Worm (Caenorhabditis elegans) whole organism, L1 larva: ENCODE measurements around the gene R13A1.1.

Source experiments
- C16A3.4 ChIP-seq: fragments of 150-350 bp; optimal IDR thresholded peaks from 2 replicates; lab custom pipeline; 2014; ENCODE audit warnings: missing biosample characterization, missing genetic modification characterization
- C34B4.2 ChIP-seq: sonication (generic microtip); optimal IDR thresholded peaks from 2 replicates; lab custom pipeline; 2017; ENCODE audit warnings: mild to moderate bottlenecking, missing genetic modification characterization, missing compliant biosample characterization
- F16B12.6 ChIP-seq: fragments of 150-350 bp; optimal IDR thresholded peaks from 2 replicates; lab custom pipeline; 2014; ENCODE audit warnings: missing biosample characterization, missing genetic modification characterization
- Y116A8C.19 ChIP-seq: sonication (generic microtip); optimal IDR thresholded peaks from 2 replicates; lab custom pipeline; 2016; ENCODE audit warnings: missing compliant biosample characterization, missing genetic modification characterization, borderline replicate concordance
- aha-1 ChIP-seq: fragments of 150-350 bp; optimal IDR thresholded peaks from 2 replicates; lab custom pipeline; 2014; ENCODE audit warnings: missing biosample characterization, missing genetic modification characterization
- alr-1 ChIP-seq: fragments of 200-800 bp; sonication (Bioruptor generic); optimal IDR thresholded peaks from 2 replicates; lab custom pipeline; 2018; ENCODE audit warnings: borderline replicate concordance, mild to moderate bottlenecking, missing genetic modification characterization, missing compliant biosample characterization
- aly-2 ChIP-seq: fragments of 150-350 bp; optimal IDR thresholded peaks from 2 replicates; lab custom pipeline; 2014; ENCODE audit warnings: missing biosample characterization, missing genetic modification characterization
- ama-1 ChIP-seq: fragments of 150-350 bp; optimal IDR thresholded peaks from 2 replicates; lab custom pipeline; 2014
- blmp-1 ChIP-seq: fragments of 150-350 bp; optimal IDR thresholded peaks from 2 replicates; lab custom pipeline; 2014; ENCODE audit warnings: missing biosample characterization, missing genetic modification characterization
- ceh-63 ChIP-seq: fragments of 200-800 bp; sonication (Bioruptor generic); optimal IDR thresholded peaks from 2 replicates; lab custom pipeline; 2018; ENCODE audit warnings: mild to moderate bottlenecking, missing genetic modification characterization, missing compliant biosample characterization
- ceh-88 ChIP-seq: fragments of 200-800 bp; sonication (Bioruptor generic); IDR thresholded peaks from 2 replicates; pipeline ENCODE4 v1.3.6; 2022; ENCODE audit warnings: missing genetic modification characterization, missing compliant biosample characterization
- dsc-1 ChIP-seq: sonication (generic microtip); optimal IDR thresholded peaks from 2 replicates; lab custom pipeline; 2016; ENCODE audit warnings: mild to moderate bottlenecking, missing genetic modification characterization, missing compliant biosample characterization
- efl-1 ChIP-seq, 4 experiments: fragments of 150-350 bp; optimal IDR thresholded peaks in 3 of 4; peaks in 1 of 4; 1 replicate in 1 of 4; 2 replicates in 3 of 4; lab custom pipeline; 2014; ENCODE audit warnings: missing biosample characterization in 2 of 4, missing genetic modification characterization in 2 of 4, missing genetic modification reagents in 2 of 4
- efl-3 ChIP-seq: fragments of 200-800 bp; sonication (Bioruptor generic); optimal IDR thresholded peaks from 2 replicates; lab custom pipeline; 2018; ENCODE audit warnings: mild to moderate bottlenecking, missing genetic modification characterization, missing compliant biosample characterization
- egl-13 ChIP-seq: sonication (generic microtip); optimal IDR thresholded peaks from 2 replicates; lab custom pipeline; 2016; ENCODE audit warnings: missing genotype, missing genetic modification reagents, missing genetic modification characterization, missing compliant biosample characterization
- egl-27 ChIP-seq, 2 experiments: fragments of 150-350 bp in 1 of 2; sonication (generic microtip); optimal IDR thresholded peaks; 3 replicates each; lab custom pipeline; 2017 to 2018; ENCODE audit warnings: missing biosample characterization in 2 of 2, missing genetic modification characterization in 2 of 2, missing genetic modification reagents in 2 of 2
- elt-2 ChIP-seq: sonication (generic microtip); optimal IDR thresholded peaks from 2 replicates; lab custom pipeline; 2016; ENCODE audit warnings: missing genetic modification characterization, mild to moderate bottlenecking, inconsistent platforms, missing compliant biosample characterization, missing genetic modification reagents
- elt-3 ChIP-seq, 6 experiments: fragments of 150-350 bp in 1 of 6; sonication (generic microtip); optimal IDR thresholded peaks; 2 replicates each; lab custom pipeline; 2017 to 2018; ENCODE audit warnings: missing biosample characterization in 6 of 6, missing genetic modification characterization in 6 of 6, inconsistent platforms in 1 of 6
- fkh-10 ChIP-seq: sonication (generic microtip); optimal IDR thresholded peaks from 2 replicates; lab custom pipeline; 2017; ENCODE audit warnings: missing biosample characterization, missing genetic modification reagents, missing genetic modification characterization
- fkh-8 ChIP-seq: sonication (generic microtip); optimal IDR thresholded peaks from 2 replicates; lab custom pipeline; 2016; ENCODE audit warnings: mild to moderate bottlenecking, missing genetic modification characterization, missing compliant biosample characterization
- grh-1 ChIP-seq: fragments of 200-800 bp; sonication (Bioruptor generic); IDR thresholded peaks from 2 replicates; pipeline ENCODE4 v1.3.6; 2022; ENCODE audit warnings: missing genetic modification reagents, missing genetic modification characterization, missing compliant biosample characterization
- hlh-17 ChIP-seq: fragments of 200-800 bp; sonication (Bioruptor generic); optimal IDR thresholded peaks from 2 replicates; lab custom pipeline; 2018; ENCODE audit warnings: missing genetic modification characterization, mild to moderate bottlenecking, missing compliant biosample characterization, moderate library complexity, borderline replicate concordance
- hpl-2 ChIP-seq: fragments of 150-350 bp; optimal IDR thresholded peaks from 2 replicates; lab custom pipeline; 2014; ENCODE audit warnings: missing biosample characterization, missing genetic modification reagents, missing genetic modification characterization
- lin-15B ChIP-seq: fragments of 150-350 bp; sonication (generic microtip); optimal IDR thresholded peaks from 3 replicates; lab custom pipeline; 2014; ENCODE audit warnings: missing biosample characterization, missing genetic modification characterization
- lin-35 ChIP-seq, 2 experiments: fragments of 150-350 bp; optimal IDR thresholded peaks; 2 replicates each; lab custom pipeline; 2014; ENCODE audit warnings: missing biosample characterization in 2 of 2, missing genetic modification characterization in 2 of 2, missing genetic modification reagents in 2 of 2
- lir-3 ChIP-seq: sonication (generic microtip); optimal IDR thresholded peaks from 2 replicates; lab custom pipeline; 2016; ENCODE audit warnings: mild to moderate bottlenecking, missing genetic modification characterization, moderate library complexity, missing compliant biosample characterization; ENCODE audit not compliant: poor library complexity
- lsy-2 ChIP-seq, 2 experiments: fragments of 150-350 bp; optimal IDR thresholded peaks; 2 replicates each; lab custom pipeline; 2014; ENCODE audit warnings: missing biosample characterization in 2 of 2, missing genetic modification characterization in 2 of 2
- mdl-1 ChIP-seq, 2 experiments: fragments of 150-350 bp; optimal IDR thresholded peaks; 2 replicates each; lab custom pipeline; 2014 to 2017; ENCODE audit warnings: missing biosample characterization in 2 of 2, missing genetic modification characterization in 2 of 2, inconsistent platforms in 1 of 2
- mep-1 ChIP-seq: fragments of 150-350 bp; optimal IDR thresholded peaks from 2 replicates; lab custom pipeline; 2014; ENCODE audit warnings: missing biosample characterization, missing genetic modification characterization
- nhr-20 ChIP-seq: sonication (generic microtip); optimal IDR thresholded peaks from 2 replicates; lab custom pipeline; 2016; ENCODE audit warnings: mild to moderate bottlenecking, missing genetic modification characterization, missing compliant biosample characterization
- nhr-237 ChIP-seq: fragments of 150-350 bp; optimal IDR thresholded peaks from 2 replicates; lab custom pipeline; 2014; ENCODE audit warnings: missing biosample characterization, missing genetic modification characterization
- nhr-47 ChIP-seq: sonication (generic microtip); optimal IDR thresholded peaks from 2 replicates; lab custom pipeline; 2016; ENCODE audit warnings: mild to moderate bottlenecking, missing genetic modification characterization, moderate library complexity, missing compliant biosample characterization
- nhr-71 ChIP-seq: sonication (generic microtip); optimal IDR thresholded peaks from 2 replicates; lab custom pipeline; 2016; ENCODE audit warnings: mild to moderate bottlenecking, missing genetic modification characterization, moderate library complexity, missing compliant biosample characterization
- nhr-77 ChIP-seq: fragments of 150-350 bp; optimal IDR thresholded peaks from 2 replicates; lab custom pipeline; 2014; ENCODE audit warnings: missing biosample characterization, missing genetic modification characterization
- nhr-84 ChIP-seq: sonication (generic microtip); optimal IDR thresholded peaks from 2 replicates; lab custom pipeline; 2017; ENCODE audit warnings: missing biosample characterization, missing genetic modification characterization
- snpc-4 ChIP-seq: fragments of 150-350 bp; optimal IDR thresholded peaks from 2 replicates; lab custom pipeline; 2014; ENCODE audit warnings: missing biosample characterization, missing genetic modification characterization
- snu-23 ChIP-seq: sonication (generic microtip); optimal IDR thresholded peaks from 2 replicates; lab custom pipeline; 2016; ENCODE audit warnings: missing genetic modification characterization, missing compliant biosample characterization
- sox-4 ChIP-seq: sonication (generic microtip); optimal IDR thresholded peaks from 2 replicates; lab custom pipeline; 2016; ENCODE audit warnings: missing genetic modification characterization, missing compliant biosample characterization
- unc-130 ChIP-seq: fragments of 150-350 bp; optimal IDR thresholded peaks from 2 replicates; lab custom pipeline; 2017; ENCODE audit warnings: missing biosample characterization, missing genetic modification characterization, inconsistent platforms
- unc-62 ChIP-seq: fragments of 150-350 bp; optimal IDR thresholded peaks from 2 replicates; lab custom pipeline; 2014; ENCODE audit warnings: missing biosample characterization, missing genetic modification reagents, missing genetic modification characterization
- unc-98 ChIP-seq: fragments of 200-800 bp; sonication (Bioruptor generic); IDR thresholded peaks from 2 replicates; pipeline ENCODE4 v1.3.6; 2022; ENCODE audit warnings: missing genetic modification characterization, missing compliant biosample characterization
- vab-15 ChIP-seq: sonication (generic microtip); optimal IDR thresholded peaks from 2 replicates; lab custom pipeline; 2017; ENCODE audit warnings: missing genotype, mild to moderate bottlenecking, missing genetic modification characterization, missing compliant biosample characterization
- xbp-1 ChIP-seq: sonication (generic microtip); optimal IDR thresholded peaks from 2 replicates; lab custom pipeline; 2016; ENCODE audit warnings: missing genetic modification characterization, missing compliant biosample characterization
- zag-1 ChIP-seq: fragments of 150-350 bp; optimal IDR thresholded peaks from 2 replicates; lab custom pipeline; 2014; ENCODE audit warnings: missing biosample characterization, missing genetic modification characterization
- zip-4 ChIP-seq: fragments of 200-800 bp; sonication (Bioruptor generic); optimal IDR thresholded peaks from 2 replicates; lab custom pipeline; 2018; ENCODE audit warnings: mild to moderate bottlenecking, missing genetic modification characterization, moderate library complexity, missing compliant biosample characterization
- ztf-4 ChIP-seq: fragments of 150-350 bp; optimal IDR thresholded peaks from 2 replicates; lab custom pipeline; 2014; ENCODE audit warnings: missing biosample characterization, missing genetic modification characterization

Gene R13A1.1

DNA sequence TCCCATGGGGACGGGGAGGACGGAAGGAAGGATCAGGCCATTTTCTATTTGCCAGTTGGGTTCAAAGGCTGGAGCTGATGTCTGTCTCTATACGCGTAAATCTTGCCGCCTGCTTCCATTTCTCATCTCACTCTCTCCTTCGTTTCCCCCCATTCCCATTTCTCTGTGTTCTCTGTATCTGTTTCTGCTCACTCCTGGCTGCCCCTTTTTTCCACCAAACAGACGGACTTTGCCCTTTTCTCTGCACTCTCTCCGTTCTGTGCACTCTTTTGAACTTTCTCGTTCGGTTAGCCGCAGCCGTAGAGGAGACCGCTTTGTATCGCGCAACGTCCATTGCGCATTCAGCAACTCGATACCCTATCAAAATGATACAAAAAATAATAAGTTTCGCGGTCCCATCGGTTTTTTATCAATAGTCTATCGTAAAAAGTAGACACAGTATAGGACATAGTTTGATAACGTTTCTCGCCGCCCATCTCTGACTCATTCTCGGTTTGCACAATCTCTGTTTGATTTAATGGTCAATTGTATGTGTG is 15.6 kb downstream of the R13A1.1 start (continued):
- TF ChIP-seq lsy-2 (tag; optimal IDR thresholded peaks at IDR 0.05; lab: Kevin White, UChicago) = peak; percentile 47 to 65
- no peak for TF ChIP-seq vab-15
- peak in 1 of 2 experiments; percentile 47 for TF ChIP-seq mdl-1 (tag; optimal IDR thresholded peaks at IDR 0.05; lab: Kevin White, UChicago)
- TF ChIP-seq egl-13 (tag; lab: Kevin White, UChicago) = peak; percentile 48
- no peak for TF ChIP-seq efl-3 (GFP tag; lab: Kevin White, UChicago)
- no peak for TF ChIP-seq hlh-17
- no peak for TF ChIP-seq ama-1
- TF ChIP-seq unc-62 (GFP tag; lab: Kevin White, UChicago) = no peak
- no peak for TF ChIP-seq C34B4.2 (tag; lab: Kevin White, UChicago)
- TF ChIP-seq hpl-2 (GFP tag; lab: Kevin White, UChicago) = no peak
- peak; percentile 0 for TF ChIP-seq aly-2 (tag; lab: Kevin White, UChicago)
- peak; percentile 39 to 53 for TF ChIP-seq efl-1 (optimal IDR thresholded peaks at IDR 0.05; lab: Kevin White, UChicago)
- TF ChIP-seq efl-1 (GFP tag; optimal IDR thresholded peaks at IDR 0.05 in 1 of 2; lab: Kevin White, UChicago) = peak; percentile 2 to 83
- no peak for TF ChIP-seq F16B12.6 (tag; lab: Kevin White, UChicago)
- no peak for TF ChIP-seq lir-3 (tag; lab: Kevin White, UChicago)
- peak; percentile 81 for TF ChIP-seq nhr-71 (tag; lab: Kevin White, UChicago)
- peak; percentile 55 for TF ChIP-seq nhr-77
- TF ChIP-seq nhr-84 (tag; lab: Kevin White, UChicago) = no peak
- peak; percentile 17 for TF ChIP-seq xbp-1 (tag; lab: Kevin White, UChicago)
- TF ChIP-seq elt-3 (tag; optimal IDR thresholded peaks at IDR 0.05; lab: Kevin White, UChicago) = peak in 2 of 6 experiments; percentile 67 to 79
- TF ChIP-seq nhr-20 = peak; percentile 71
- no peak for TF ChIP-seq zip-4 (GFP tag; lab: Kevin White, UChicago)
- TF ChIP-seq Y116A8C.19 (tag; lab: Kevin White, UChicago) = no peak
- TF ChIP-seq alr-1 (tag; lab: Kevin White, UChicago) = no peak
- TF ChIP-seq mep-1 (tag; lab: Kevin White, UChicago) = peak; percentile 55
- peak in 1 of 2 experiments; percentile 15 for TF ChIP-seq egl-27 (tag; optimal IDR thresholded peaks at IDR 0.05; lab: Kevin White, UChicago)
- no peak for TF ChIP-seq ceh-88
- TF ChIP-seq fkh-10 (GFP tag; lab: Kevin White, UChicago) = no peak
- TF ChIP-seq snpc-4 = no peak
- TF ChIP-seq sox-4 = no peak
- peak; percentile 70 for TF ChIP-seq snu-23 (GFP tag; lab: Kevin White, UChicago)
- no peak for TF ChIP-seq lin-15B (tag; lab: Kevin White, UChicago)

- no peak for TF ChIP-seq fkh-8
- peak; percentile 66 for TF ChIP-seq blmp-1 (tag; lab: Kevin White, UChicago)
- peak in 1 of 2 experiments; percentile 23 for TF ChIP-seq lsy-2 (tag; optimal IDR thresholded peaks at IDR 0.05; lab: Kevin White, UChicago)
These were observed 16.5 kb downstream of the R13A1.1 start for ce11 chrIV:7236248-7236772.

- TF ChIP-seq elt-2 (peak; percentile 4), nhr-47 (no peak)
These were observed 17.9 kb downstream of the R13A1.1 start, which contains the start of gene elo-3 for ce11 chrIV:7237668-7238214. Gene elo-3, plus strand, starts transcription at chrIV:7237718.

- no peak for TF ChIP-seq lin-35 (GFP tag; optimal IDR thresholded peaks at IDR 0.05; lab: Kevin White, UChicago)
- TF ChIP-seq C16A3.4 (tag; lab: Kevin White, UChicago) = no peak
- no peak for TF ChIP-seq ztf-4 (tag; lab: Kevin White, UChicago)
- no peak for TF ChIP-seq ceh-63 (GFP tag; lab: Kevin White, UChicago)
- TF ChIP-seq snu-23 (GFP tag; lab: Kevin White, UChicago) = no peak
- TF ChIP-seq zag-1 (tag; lab: Kevin White, UChicago) = no peak
- TF ChIP-seq unc-130 (tag; lab: Kevin White, UChicago) = no peak
- TF ChIP-seq nhr-237 (tag; lab: Kevin White, UChicago) = no peak
- no peak for TF ChIP-seq unc-98 (GFP tag; lab: Robert Waterston, UW)
- TF ChIP-seq ceh-88 = no peak
- no peak for TF ChIP-seq grh-1 (GFP tag; lab: Robert Waterston, UW)
- TF ChIP-seq aha-1 (tag; lab: Kevin White, UChicago) = no peak
- TF ChIP-seq dsc-1 = no peak
These were observed 20.7 kb downstream of the R13A1.1 start for ce11 chrIV:7240564-7240963.
